Worm (Caenorhabditis elegans): ENCODE measurements around the gene R04E5.8.

- TF ChIP-seq pha-4 (tag; optimal IDR thresholded peaks at IDR 0.05) (no peak), nfya-1 (tag; optimal IDR thresholded peaks at IDR 0.05) (no peak), ama-1 (optimal IDR thresholded peaks at IDR 0.05) (no peak), fkh-10 (GFP tag; optimal IDR thresholded peaks at IDR 0.05) (no peak), lin-11 (tag; optimal IDR thresholded peaks at IDR 0.05) (no peak), sox-2 (GFP tag; IDR thresholded peaks at IDR 0.05) (no peak), ceh-2 (tag; optimal IDR thresholded peaks at IDR 0.05) (no peak), ceh-45 (GFP tag; IDR thresholded peaks at IDR 0.05) (no peak), pax-1 (tag; optimal IDR thresholded peaks at IDR 0.05) (no peak), ceh-22 (tag; optimal IDR thresholded peaks at IDR 0.05) (no peak)
Measured at ce11 chrX:8838176-8838575, 32.3 kb upstream of the R04E5.8 start.
